Fruit fly (Drosophila melanogaster) whole organism, prepupa: ENCODE data around the gene CG5157.

ENCODE experiments used
- Blimp-1 ChIP-seq: fragments of 200-800 bp; sonication (Bioruptor generic); optimal IDR thresholded peaks from 3 replicates; lab custom pipeline; 2017; ENCODE audit warnings: missing biosample characterization, missing genetic modification characterization, mild to moderate bottlenecking, moderate library complexity, missing genetic modification reagents
- CG10669 ChIP-seq: fragments of 200-800 bp; sonication (Bioruptor generic); optimal IDR thresholded peaks from 3 replicates; lab custom pipeline; 2018; ENCODE audit warnings: missing biosample characterization, mild to moderate bottlenecking, missing genetic modification characterization, moderate library complexity
- CG11294 ChIP-seq: fragments of 200-800 bp; sonication (Bioruptor generic); IDR thresholded peaks from 2 replicates; pipeline ENCODE4 v1.3.6; 2022; ENCODE audit warnings: missing biosample characterization, missing genetic modification characterization
- CG11762 ChIP-seq: fragments of 200-800 bp; sonication (Bioruptor generic); optimal IDR thresholded peaks from 3 replicates; lab custom pipeline; 2016; ENCODE audit warnings: missing biosample characterization, missing genetic modification characterization; ENCODE audit not compliant: insufficient read depth
- CG11902 ChIP-seq: fragments of 200-800 bp; sonication (Bioruptor generic); optimal IDR thresholded peaks from 3 replicates; lab custom pipeline; 2016; ENCODE audit warnings: missing biosample characterization, missing genetic modification characterization
- CG15336 ChIP-seq: fragments of 200-800 bp; sonication (Bioruptor generic); IDR thresholded peaks from 2 replicates; pipeline ENCODE4 v1.3.6; 2022; ENCODE audit warnings: missing biosample characterization, missing genetic modification characterization
- CG3032 ChIP-seq: fragments of 200-800 bp; optimal IDR thresholded peaks from 2 replicates; lab custom pipeline; 2019; ENCODE audit warnings: missing biosample characterization, mild to moderate bottlenecking, missing genetic modification characterization, moderate library complexity
- CG31627 ChIP-seq: fragments of 200-800 bp; sonication (Bioruptor generic); optimal IDR thresholded peaks from 3 replicates; lab custom pipeline; 2016; ENCODE audit warnings: missing biosample characterization, missing genetic modification characterization
- CG34406 ChIP-seq: fragments of 200-800 bp; sonication (Bioruptor generic); optimal IDR thresholded peaks from 3 replicates; lab custom pipeline; 2016; ENCODE audit warnings: missing biosample characterization, missing genetic modification characterization
- CG3919 ChIP-seq: fragments of 200-800 bp; sonication (Bioruptor generic); optimal IDR thresholded peaks from 3 replicates; lab custom pipeline; 2016; ENCODE audit warnings: missing biosample characterization, missing genetic modification characterization
- CG4318 ChIP-seq: fragments of 200-800 bp; sonication (Bioruptor generic); optimal IDR thresholded peaks from 3 replicates; lab custom pipeline; 2017; ENCODE audit warnings: missing biosample characterization, mild to moderate bottlenecking, missing genetic modification characterization
- CG6163 ChIP-seq: fragments of 200-800 bp; sonication (Bioruptor generic); IDR thresholded peaks from 3 replicates; pipeline ENCODE4 v1.3.6; 2022; ENCODE audit warnings: missing biosample characterization, missing genetic modification characterization
- CG6276 ChIP-seq: fragments of 200-800 bp; sonication (Bioruptor generic); optimal IDR thresholded peaks from 2 replicates; lab custom pipeline; 2017; ENCODE audit warnings: missing biosample characterization, mild to moderate bottlenecking, missing genetic modification characterization
- CG6792 ChIP-seq: fragments of 200-800 bp; sonication (Bioruptor generic); optimal IDR thresholded peaks from 3 replicates; lab custom pipeline; 2016; ENCODE audit warnings: missing biosample characterization, missing genetic modification characterization
- CG7368 ChIP-seq: fragments of 200-800 bp; sonication (Bioruptor generic); optimal IDR thresholded peaks from 3 replicates; lab custom pipeline; 2016; ENCODE audit warnings: missing biosample characterization, missing genetic modification characterization
- CG8319 ChIP-seq: fragments of 200-800 bp; sonication (Bioruptor generic); optimal IDR thresholded peaks from 3 replicates; lab custom pipeline; 2016; ENCODE audit warnings: missing biosample characterization, missing genetic modification characterization
- CG8632 ChIP-seq: fragments of 200-800 bp; sonication (Bioruptor generic); optimal IDR thresholded peaks from 3 replicates; lab custom pipeline; 2016; ENCODE audit warnings: missing biosample characterization, missing genetic modification characterization
- CG9139 ChIP-seq: fragments of 200-800 bp; sonication (Bioruptor generic); optimal IDR thresholded peaks from 3 replicates; lab custom pipeline; 2017; ENCODE audit warnings: missing biosample characterization, mild to moderate bottlenecking, missing genetic modification characterization
- Eip75B ChIP-seq: fragments of 200-800 bp; sonication (Bioruptor generic); optimal IDR thresholded peaks from 3 replicates; lab custom pipeline; 2016; ENCODE audit warnings: missing biosample characterization, missing genetic modification characterization
- Eip93F ChIP-seq: fragments of 200-800 bp; sonication (Bioruptor generic); optimal IDR thresholded peaks from 2 replicates; lab custom pipeline; 2016; ENCODE audit warnings: missing biosample characterization, mild to moderate bottlenecking, missing genetic modification characterization
- Ets96B ChIP-seq: fragments of 200-800 bp; optimal IDR thresholded peaks from 2 replicates; lab custom pipeline; 2019; ENCODE audit warnings: missing biosample characterization, mild to moderate bottlenecking, missing genetic modification characterization, moderate library complexity
- Gug ChIP-seq: fragments of 200-800 bp; sonication (Bioruptor generic); IDR thresholded peaks from 2 replicates; pipeline ENCODE4 v1.3.6; 2022; ENCODE audit warnings: missing biosample characterization, missing genetic modification characterization
- Hr38 ChIP-seq: sonication (Bioruptor generic); optimal IDR thresholded peaks from 2 replicates; lab custom pipeline; 2016; ENCODE audit warnings: missing biosample characterization, missing genetic modification characterization
- Hr4 ChIP-seq: fragments of 200-800 bp; sonication (Bioruptor generic); optimal IDR thresholded peaks from 3 replicates; lab custom pipeline; 2016; ENCODE audit warnings: missing biosample characterization, missing genetic modification characterization
- Lpt ChIP-seq: fragments of 200-800 bp; sonication (Bioruptor generic); optimal IDR thresholded peaks from 3 replicates; lab custom pipeline; 2016; ENCODE audit warnings: missing biosample characterization, missing genetic modification characterization
- Met ChIP-seq: fragments of 200-800 bp; sonication (Bioruptor generic); optimal IDR thresholded peaks from 3 replicates; lab custom pipeline; 2016; ENCODE audit warnings: missing biosample characterization, missing genetic modification characterization
- OdsH ChIP-seq: fragments of 200-800 bp; sonication (Bioruptor generic); optimal IDR thresholded peaks from 3 replicates; lab custom pipeline; 2016; ENCODE audit warnings: missing biosample characterization, missing genetic modification characterization
- Sox102F ChIP-seq: fragments of 200-800 bp; sonication (Bioruptor generic); optimal IDR thresholded peaks from 2 replicates; lab custom pipeline; 2016; ENCODE audit warnings: missing biosample characterization, mild to moderate bottlenecking, missing genetic modification characterization
- Sox15 ChIP-seq: fragments of 200-800 bp; sonication (Bioruptor generic); optimal IDR thresholded peaks from 3 replicates; lab custom pipeline; 2016; ENCODE audit warnings: missing biosample characterization, missing genetic modification characterization
- achi ChIP-seq: fragments of 200-800 bp; sonication (Bioruptor generic); optimal IDR thresholded peaks from 3 replicates; lab custom pipeline; 2016; ENCODE audit warnings: missing biosample characterization, missing genetic modification characterization
- cyc ChIP-seq: fragments of 200-800 bp; sonication (Bioruptor generic); optimal IDR thresholded peaks from 3 replicates; lab custom pipeline; 2016; ENCODE audit warnings: missing biosample characterization, missing genetic modification characterization
- dac ChIP-seq: fragments of 200-800 bp; sonication (Bioruptor generic); optimal IDR thresholded peaks from 2 replicates; lab custom pipeline; 2017; ENCODE audit warnings: missing biosample characterization, mild to moderate bottlenecking, missing genetic modification characterization
- dsx ChIP-seq: fragments of 200-800 bp; optimal IDR thresholded peaks from 3 replicates; lab custom pipeline; 2019; ENCODE audit warnings: missing biosample characterization, mild to moderate bottlenecking, missing genetic modification characterization, moderate library complexity; ENCODE audit not compliant: poor library complexity, severe bottlenecking
- eg ChIP-seq: fragments of 200-800 bp; sonication (Bioruptor generic); IDR thresholded peaks from 3 replicates; pipeline ENCODE4 v1.3.6; 2022; ENCODE audit warnings: missing biosample characterization, missing genetic modification characterization
- esn ChIP-seq: fragments of 200-800 bp; sonication (Bioruptor generic); optimal IDR thresholded peaks from 2 replicates; lab custom pipeline; 2016; ENCODE audit warnings: missing biosample characterization, mild to moderate bottlenecking, missing genetic modification characterization, moderate library complexity
- fd59A ChIP-seq: fragments of 200-800 bp; sonication (Bioruptor generic); optimal IDR thresholded peaks from 2 replicates; lab custom pipeline; 2017; ENCODE audit warnings: missing biosample characterization, mild to moderate bottlenecking, missing genetic modification characterization, missing genetic modification reagents
- fd85E ChIP-seq: fragments of 200-800 bp; sonication (Bioruptor generic); optimal IDR thresholded peaks from 3 replicates; lab custom pipeline; 2016; ENCODE audit warnings: missing biosample characterization, missing genetic modification characterization
- fkh ChIP-seq: fragments of 200-800 bp; sonication (Bioruptor generic); optimal IDR thresholded peaks from 3 replicates; lab custom pipeline; 2017; ENCODE audit warnings: missing biosample characterization, mild to moderate bottlenecking, missing genetic modification characterization, moderate library complexity
- lz ChIP-seq: fragments of 200-800 bp; sonication (Bioruptor generic); optimal IDR thresholded peaks from 3 replicates; lab custom pipeline; 2016; ENCODE audit warnings: missing biosample characterization, missing genetic modification characterization
- net ChIP-seq: fragments of 200-800 bp; sonication (Bioruptor generic); optimal IDR thresholded peaks from 3 replicates; lab custom pipeline; 2016; ENCODE audit warnings: missing biosample characterization, missing genetic modification characterization
- pdm3 ChIP-seq: fragments of 200-800 bp; sonication (Bioruptor generic); optimal IDR thresholded peaks from 3 replicates; lab custom pipeline; 2016; ENCODE audit warnings: missing biosample characterization, missing genetic modification characterization
- salr ChIP-seq, 2 experiments: fragments of 200-800 bp; sonication (Bioruptor generic); optimal IDR thresholded peaks; 3 replicates each; lab custom pipeline; 2016 to 2018; ENCODE audit warnings: missing biosample characterization in 2 of 2, missing genetic modification characterization in 2 of 2, mild to moderate bottlenecking in 1 of 2
- ss ChIP-seq, 2 experiments: fragments of 200-800 bp; sonication (Bioruptor generic); optimal IDR thresholded peaks; 2 replicates in 1 of 2; 3 replicates in 1 of 2; lab custom pipeline; 2017 to 2018; ENCODE audit warnings: mild to moderate bottlenecking in 2 of 2, missing biosample characterization in 2 of 2, missing genetic modification characterization in 2 of 2, moderate library complexity in 1 of 2
- svp ChIP-seq: fragments of 200-800 bp; sonication (Bioruptor generic); peaks from one replicate; lab custom pipeline; 2016; ENCODE audit warnings: missing biosample characterization, missing genetic modification characterization
- topi ChIP-seq: fragments of 200-800 bp; sonication (Bioruptor generic); optimal IDR thresholded peaks from 3 replicates; lab custom pipeline; 2016; ENCODE audit warnings: missing biosample characterization, missing genetic modification characterization
- vri ChIP-seq: fragments of 200-800 bp; sonication (Bioruptor generic); optimal IDR thresholded peaks from 3 replicates; lab custom pipeline; 2016; ENCODE audit warnings: missing biosample characterization, mild to moderate bottlenecking, missing genetic modification characterization

Gene CG5157

DNA sequence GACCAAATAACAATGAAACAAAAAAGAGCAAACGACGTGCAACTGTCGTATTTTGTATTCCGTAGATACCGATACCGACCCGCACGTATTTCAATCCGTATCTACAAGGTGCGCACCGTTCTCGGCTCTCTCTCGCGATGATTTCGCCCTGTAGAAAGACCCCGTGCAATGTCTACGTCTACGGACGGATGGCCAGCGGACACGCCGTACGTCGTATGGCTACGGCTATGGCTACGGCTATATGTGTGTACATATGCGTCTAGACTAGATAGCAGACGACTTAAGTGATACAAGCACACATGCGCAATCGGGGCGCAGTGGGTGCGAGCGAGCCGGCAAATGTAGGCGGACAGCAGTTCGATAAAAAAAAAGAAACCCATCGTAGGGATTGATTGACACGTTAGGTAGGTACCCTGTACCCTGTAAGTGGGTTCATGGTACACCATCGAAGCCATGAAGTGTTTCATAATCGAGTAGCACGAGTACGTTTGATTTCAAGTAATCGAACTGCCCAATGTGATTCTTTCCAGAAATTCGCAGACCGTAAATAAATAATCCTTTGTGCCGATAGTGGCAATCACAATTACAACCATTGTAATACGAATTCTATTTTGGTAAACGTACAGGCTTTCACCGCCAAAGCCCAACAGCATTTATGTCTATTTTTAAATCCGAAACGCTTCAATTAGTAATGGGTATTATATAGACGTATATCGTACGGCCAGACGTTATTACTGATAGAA is 11.9 kb upstream of the CG5157 start (continued):
- TF ChIP-seq achi (GFP tag; lab: Kevin White, UChicago) (peak; percentile 8), dac (GFP tag; lab: Kevin White, UChicago) (no peak), CG11294 (GFP tag; lab: Robert Waterston, UW) (peak; percentile 5; the same call in 1 of the 2 replicates), fkh (peak; percentile 46), lz (GFP tag; lab: Kevin White, UChicago) (peak; percentile 43), ss (GFP tag; optimal IDR thresholded peaks at IDR 0.05; lab: Kevin White, UChicago) (peak; percentile 1 to 15), Sox15 (no peak), Lpt (no peak), Hr4 (GFP tag; lab: Kevin White, UChicago) (peak; percentile 45), CG15336 (GFP tag; lab: Robert Waterston, UW) (no peak), Sox102F (GFP tag; lab: Kevin White, UChicago) (no peak), CG8319 (GFP tag; lab: Kevin White, UChicago) (peak; percentile 25), cyc (GFP tag; lab: Kevin White, UChicago) (no peak), svp (GFP tag; lab: Kevin White, UChicago) (peak; percentile 80), CG10669 (GFP tag; lab: Kevin White, UChicago) (peak; percentile 24), CG31627 (no peak), CG9139 (GFP tag; lab: Kevin White, UChicago) (no peak), topi (GFP tag; lab: Kevin White, UChicago) (no peak), esn (GFP tag; lab: Kevin White, UChicago) (peak; percentile 23), CG11762 (GFP tag; lab: Kevin White, UChicago) (peak; percentile 37), vri (peak; percentile 46), eg (GFP tag; lab: Robert Waterston, UW) (0 out of 3 replicates have a peak, but pooled peaks have one; percentile 39), Ets96B (peak; percentile 22), CG6276 (GFP tag; lab: Kevin White, UChicago) (no peak), Hr38 (no peak), Blimp-1 (GFP tag; lab: Kevin White, UChicago) (no peak), CG6163 (GFP tag; lab: Robert Waterston, UW) (no peak), CG6792 (peak; percentile 17), net (GFP tag; lab: Kevin White, UChicago) (peak; percentile 32), OdsH (GFP tag; lab: Kevin White, UChicago) (peak; percentile 24), Gug (GFP tag; lab: Robert Waterston, UW) (no peak), pdm3 (GFP tag; lab: Kevin White, UChicago) (peak; percentile 47), salr (GFP tag; optimal IDR thresholded peaks at IDR 0.05; lab: Kevin White, UChicago) (peak in 1 of 2 experiments; percentile 16), CG34406 (GFP tag; lab: Kevin White, UChicago) (peak; percentile 24), Eip75B (GFP tag; lab: Kevin White, UChicago) (peak; percentile 42), fd59A (GFP tag; lab: Kevin White, UChicago) (peak; percentile 30)

DNA sequence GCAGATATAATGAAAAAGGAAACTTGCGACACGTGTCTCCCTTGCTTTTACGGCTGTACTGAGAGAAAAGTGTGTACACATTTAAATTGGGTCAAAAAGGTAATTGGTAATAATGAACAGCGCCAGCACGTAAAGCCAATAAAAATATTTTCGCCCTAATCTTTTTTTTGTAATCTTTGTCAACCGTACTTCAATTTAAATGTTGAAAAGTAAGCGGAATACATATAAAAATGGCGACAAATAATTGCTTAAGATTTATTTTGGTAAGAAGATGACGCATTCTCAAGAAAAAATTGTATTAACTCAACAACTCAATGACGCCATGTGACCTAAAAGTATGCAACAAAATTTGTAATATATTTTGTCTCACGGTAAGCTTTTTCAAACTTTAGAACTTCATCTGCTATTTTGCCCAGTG is 10.1 kb upstream of the CG5157 start:
- TF ChIP-seq CG3032 (peak; percentile 45), CG11762 (GFP tag; lab: Kevin White, UChicago) (peak; percentile 61), CG8632 (GFP tag; lab: Kevin White, UChicago) (peak; percentile 45), CG8319 (GFP tag; lab: Kevin White, UChicago) (peak; percentile 46), CG7368 (GFP tag; lab: Kevin White, UChicago) (peak; percentile 20), CG31627 (peak; percentile 39), Eip93F (GFP tag; lab: Kevin White, UChicago) (peak; percentile 8), eg (GFP tag; lab: Robert Waterston, UW) (no peak), CG4318 (GFP tag; lab: Kevin White, UChicago) (no peak), esn (GFP tag; lab: Kevin White, UChicago) (peak; percentile 56), svp (GFP tag; lab: Kevin White, UChicago) (no peak), Blimp-1 (GFP tag; lab: Kevin White, UChicago) (no peak), topi (GFP tag; lab: Kevin White, UChicago) (peak; percentile 44), OdsH (GFP tag; lab: Kevin White, UChicago) (peak; percentile 36), achi (GFP tag; lab: Kevin White, UChicago) (no peak), CG11902 (GFP tag; lab: Kevin White, UChicago) (peak; percentile 29), cyc (GFP tag; lab: Kevin White, UChicago) (peak; percentile 27), fd85E (GFP tag; lab: Kevin White, UChicago) (no peak), dsx (GFP tag; lab: Kevin White, UChicago) (no peak), ss (GFP tag; optimal IDR thresholded peaks at IDR 0.05; lab: Kevin White, UChicago) (peak in 1 of 2 experiments; percentile 24), Lpt (no peak), CG6792 (peak; percentile 53), pdm3 (GFP tag; lab: Kevin White, UChicago) (peak; percentile 31), CG3919 (GFP tag; lab: Kevin White, UChicago) (peak; percentile 49), net (GFP tag; lab: Kevin White, UChicago) (peak; percentile 31), salr (GFP tag; optimal IDR thresholded peaks at IDR 0.05; lab: Kevin White, UChicago) (peak in 1 of 2 experiments; percentile 59), fkh (no peak), Met (GFP tag; lab: Kevin White, UChicago) (peak; percentile 48), CG34406 (GFP tag; lab: Kevin White, UChicago) (peak; percentile 24)
